Fruit fly (Drosophila melanogaster): ENCODE results near the gene CG3902.

CG3902 gene

dm6 chr3L:18898086-18898470, at the start of gene CG3902:
Gene CG3902 (minus strand): TSS chr3L:18898293.
- no peak for TF ChIP-seq ttk (optimal IDR thresholded peaks at IDR 0.05)
- TF ChIP-seq Myc (optimal IDR thresholded peaks at IDR 0.05): no peak
- TF ChIP-seq insv (optimal IDR thresholded peaks at IDR 0.05): no peak
- no peak for TF ChIP-seq h (optimal IDR thresholded peaks at IDR 0.05)
- no peak for TF ChIP-seq Sin3A (optimal IDR thresholded peaks at IDR 0.05)
- no peak for TF ChIP-seq psq (optimal IDR thresholded peaks at IDR 0.05)

- no peak for TF ChIP-seq Sin3A (optimal IDR thresholded peaks at IDR 0.05)
- TF ChIP-seq insv (optimal IDR thresholded peaks at IDR 0.05): no peak
- no peak for TF ChIP-seq Myc (optimal IDR thresholded peaks at IDR 0.05)
- TF ChIP-seq h (optimal IDR thresholded peaks at IDR 0.05): no peak
- TF ChIP-seq psq (optimal IDR thresholded peaks at IDR 0.05): no peak
- TF ChIP-seq ttk (optimal IDR thresholded peaks at IDR 0.05): no peak
These were observed 48.9 kb upstream of the CG3902 start for dm6 chr3L:18946956-18947355.

dm6 chr3L:18945938-18946337, 47.8 kb upstream of the CG3902 start, which contains the start of gene CG32204:
Gene CG32204 (minus strand): TSS chr3L:18946038.
- no peak for TF ChIP-seq Myc (optimal IDR thresholded peaks at IDR 0.05)
- no peak for TF ChIP-seq Sin3A (optimal IDR thresholded peaks at IDR 0.05)
- TF ChIP-seq psq (optimal IDR thresholded peaks at IDR 0.05): no peak
- no peak for TF ChIP-seq h (optimal IDR thresholded peaks at IDR 0.05)
- TF ChIP-seq ttk (optimal IDR thresholded peaks at IDR 0.05): no peak
- no peak for TF ChIP-seq insv (optimal IDR thresholded peaks at IDR 0.05)

- TF ChIP-seq Myc (optimal IDR thresholded peaks at IDR 0.05): no peak
These were observed 26.7 kb upstream of the CG3902 start, which contains the start of gene CG43049 for dm6 chr3L:18924790-18925189. Gene CG43049 (plus strand): TSS chr3L:18925090.

dm6 chr3L:18922086-18922485, 24.0 kb upstream of the CG3902 start, which contains the start of gene CG3819:
Gene CG3819 (minus strand): TSS chr3L:18922108.
- no peak for TF ChIP-seq insv (optimal IDR thresholded peaks at IDR 0.05)
- TF ChIP-seq Sin3A (optimal IDR thresholded peaks at IDR 0.05): no peak
- no peak for TF ChIP-seq ttk (optimal IDR thresholded peaks at IDR 0.05)
- TF ChIP-seq h (optimal IDR thresholded peaks at IDR 0.05): no peak
- TF ChIP-seq Myc (optimal IDR thresholded peaks at IDR 0.05): no peak
- TF ChIP-seq psq (optimal IDR thresholded peaks at IDR 0.05): no peak

dm6 chr3L:18920219-18920618, 22.1 kb upstream of the CG3902 start, which contains the start of gene CG18223:
Gene CG18223 (minus strand): TSS chr3L:18920319.
- TF ChIP-seq Sin3A (optimal IDR thresholded peaks at IDR 0.05) (no peak), insv (optimal IDR thresholded peaks at IDR 0.05) (no peak), h (optimal IDR thresholded peaks at IDR 0.05) (no peak), Myc (optimal IDR thresholded peaks at IDR 0.05) (no peak), psq (optimal IDR thresholded peaks at IDR 0.05) (no peak), ttk (optimal IDR thresholded peaks at IDR 0.05) (no peak)

- TF ChIP-seq ttk (optimal IDR thresholded peaks at IDR 0.05) (no peak), h (optimal IDR thresholded peaks at IDR 0.05) (no peak), Sin3A (optimal IDR thresholded peaks at IDR 0.05) (no peak), insv (optimal IDR thresholded peaks at IDR 0.05) (no peak), Myc (optimal IDR thresholded peaks at IDR 0.05) (no peak), psq (optimal IDR thresholded peaks at IDR 0.05) (no peak)
These were observed 19.2 kb upstream of the CG3902 start, which contains the start of gene CG6839 for dm6 chr3L:18917281-18917680. Gene CG6839 (plus strand): TSS chr3L:18917581.

dm6 chr3L:18916466-18916865, 18.4 kb upstream of the CG3902 start:
- TF ChIP-seq psq (optimal IDR thresholded peaks at IDR 0.05) (no peak), insv (optimal IDR thresholded peaks at IDR 0.05) (no peak), Myc (optimal IDR thresholded peaks at IDR 0.05) (no peak), h (optimal IDR thresholded peaks at IDR 0.05) (no peak), ttk (optimal IDR thresholded peaks at IDR 0.05) (no peak), Sin3A (optimal IDR thresholded peaks at IDR 0.05) (no peak)

- TF ChIP-seq Myc (optimal IDR thresholded peaks at IDR 0.05) (no peak), psq (optimal IDR thresholded peaks at IDR 0.05) (no peak), insv (optimal IDR thresholded peaks at IDR 0.05) (no peak), h (optimal IDR thresholded peaks at IDR 0.05) (no peak), Sin3A (optimal IDR thresholded peaks at IDR 0.05) (no peak), ttk (optimal IDR thresholded peaks at IDR 0.05) (no peak)
These were observed 16.1 kb upstream of the CG3902 start, which contains the start of gene COX6AL2 for dm6 chr3L:18914100-18914683. Gene COX6AL2 (minus strand): TSS chr3L:18914150.

dm6 chr3L:18911082-18911481, 13.0 kb upstream of the CG3902 start, which contains the start of gene Ir75d:
Gene Ir75d (minus strand): TSS chr3L:18911182.
- TF ChIP-seq ttk (optimal IDR thresholded peaks at IDR 0.05) (no peak), h (optimal IDR thresholded peaks at IDR 0.05) (no peak), insv (optimal IDR thresholded peaks at IDR 0.05) (no peak), psq (optimal IDR thresholded peaks at IDR 0.05) (no peak)

dm6 chr3L:18904772-18905601, 6.9 kb upstream of the CG3902 start, which contains the start of the genes CSN1b and Prp6:
Gene CSN1b (minus strand): TSS chr3L:18904930.
Gene Prp6 (plus strand): TSS chr3L:18905372.
- no peak for TF ChIP-seq ttk (optimal IDR thresholded peaks at IDR 0.05)
- no peak for TF ChIP-seq psq (optimal IDR thresholded peaks at IDR 0.05)
- no peak for TF ChIP-seq insv (optimal IDR thresholded peaks at IDR 0.05)
- TF ChIP-seq h (optimal IDR thresholded peaks at IDR 0.05): no peak
- no peak for TF ChIP-seq Sin3A (optimal IDR thresholded peaks at IDR 0.05)

dm6 chr3L:18901411-18901810, 3.3 kb upstream of the CG3902 start, which contains the start of the genes arx and CG6843:
Gene arx (minus strand): TSS chr3L:18901554.
Gene CG6843 (plus strand): TSS chr3L:18901594.
- TF ChIP-seq insv (optimal IDR thresholded peaks at IDR 0.05) (no peak), psq (optimal IDR thresholded peaks at IDR 0.05) (no peak), Myc (optimal IDR thresholded peaks at IDR 0.05) (no peak), ttk (optimal IDR thresholded peaks at IDR 0.05) (no peak), Sin3A (optimal IDR thresholded peaks at IDR 0.05) (no peak), h (optimal IDR thresholded peaks at IDR 0.05) (no peak)

All from Kc167 (cell line).